Worm (Caenorhabditis elegans) whole organism, young adult: ENCODE results near the gene oac-10.
A peak's percentile ranks its signal among the peaks of the same experiment; 100 is the strongest.

Experiments
- F23B12.7 ChIP-seq: sonication (generic microtip); optimal IDR thresholded peaks from 2 replicates; lab custom pipeline; 2017; ENCODE audit warnings: missing genetic modification characterization, mild to moderate bottlenecking, missing compliant biosample characterization, antibody characterized with exemption, moderate library complexity; ENCODE audit not compliant: insufficient read depth
- F49E8.2 ChIP-seq: sonication (generic microtip); optimal IDR thresholded peaks from 3 replicates; lab custom pipeline; 2017; ENCODE audit warnings: missing genetic modification characterization, mild to moderate bottlenecking, missing compliant biosample characterization, antibody characterized with exemption, moderate library complexity; ENCODE audit not compliant: insufficient read depth
- F52B5.7 ChIP-seq: sonication (generic microtip); optimal IDR thresholded peaks from 2 replicates; lab custom pipeline; 2016; ENCODE audit warnings: mild to moderate bottlenecking, missing genetic modification characterization, missing compliant biosample characterization
- K12H6.12 ChIP-seq: fragments of 200-800 bp; sonication (Bioruptor generic); optimal IDR thresholded peaks from 2 replicates; lab custom pipeline; 2018; ENCODE audit warnings: mild to moderate bottlenecking, missing genetic modification characterization, missing compliant biosample characterization
- T07F8.4 ChIP-seq: sonication (generic microtip); optimal IDR thresholded peaks from 2 replicates; lab custom pipeline; 2016; ENCODE audit warnings: mild to moderate bottlenecking, missing genetic modification characterization, moderate library complexity, missing compliant biosample characterization
- atf-7 ChIP-seq: sonication (generic microtip); optimal IDR thresholded peaks from 2 replicates; lab custom pipeline; 2017; ENCODE audit warnings: mild to moderate bottlenecking, missing genetic modification characterization, missing compliant biosample characterization
- athp-1 ChIP-seq: sonication (generic microtip); optimal IDR thresholded peaks from 2 replicates; lab custom pipeline; 2017; ENCODE audit warnings: mild to moderate bottlenecking, missing genetic modification characterization, missing compliant biosample characterization
- attf-5 ChIP-seq: fragments of 200-800 bp; sonication (Bioruptor generic); optimal IDR thresholded peaks from 2 replicates; lab custom pipeline; 2018; ENCODE audit warnings: mild to moderate bottlenecking, missing genetic modification characterization, missing compliant biosample characterization
- attf-6 ChIP-seq: fragments of 200-800 bp; sonication (Bioruptor generic); IDR thresholded peaks from 2 replicates; pipeline ENCODE4 v1.3.6; 2022; ENCODE audit warnings: missing genetic modification reagents, missing genetic modification characterization, missing compliant biosample characterization
- ccch-3 ChIP-seq: fragments of 200-800 bp; sonication (Bioruptor generic); optimal IDR thresholded peaks from 2 replicates; lab custom pipeline; 2018; ENCODE audit warnings: mild to moderate bottlenecking, missing genetic modification characterization, missing compliant biosample characterization
- ceh-27 ChIP-seq: fragments of 200-800 bp; sonication (Bioruptor generic); optimal IDR thresholded peaks from 2 replicates; lab custom pipeline; 2018; ENCODE audit warnings: mild to moderate bottlenecking, missing genetic modification characterization, moderate library complexity, missing compliant biosample characterization
- ceh-58 ChIP-seq: fragments of 200-800 bp; sonication (Bioruptor generic); IDR thresholded peaks from 2 replicates; pipeline ENCODE4 v1.3.6; 2022; ENCODE audit warnings: missing genetic modification characterization, missing compliant biosample characterization
- dox-1 ChIP-seq: fragments of 200-800 bp; sonication (Bioruptor generic); IDR thresholded peaks from 2 replicates; pipeline ENCODE4 v1.3.6; 2022; ENCODE audit warnings: missing genetic modification reagents, missing genetic modification characterization, missing compliant biosample characterization
- dpl-1 ChIP-seq: fragments of 150-350 bp; optimal IDR thresholded peaks from 2 replicates; lab custom pipeline; 2014; ENCODE audit warnings: missing biosample characterization, missing genetic modification reagents, missing genetic modification characterization
- egl-18 ChIP-seq: fragments of 200-800 bp; sonication (Bioruptor generic); IDR thresholded peaks from 2 replicates; pipeline ENCODE4 v1.3.6; 2022; ENCODE audit warnings: missing genetic modification reagents, missing genetic modification characterization, missing compliant biosample characterization
- egrh-3 ChIP-seq: fragments of 200-800 bp; sonication (Bioruptor generic); IDR thresholded peaks from 2 replicates; pipeline ENCODE4 v1.3.6; 2022; ENCODE audit warnings: missing genetic modification reagents, missing genetic modification characterization, missing compliant biosample characterization
- ekl-4 ChIP-seq: fragments of 200-800 bp; sonication (Bioruptor generic); IDR thresholded peaks from 2 replicates; pipeline ENCODE4 v1.3.6; 2022; ENCODE audit warnings: missing genetic modification reagents, missing genetic modification characterization, missing compliant biosample characterization
- ets-4 ChIP-seq: fragments of 200-800 bp; sonication (Bioruptor generic); optimal IDR thresholded peaks from 2 replicates; lab custom pipeline; 2018; ENCODE audit warnings: mild to moderate bottlenecking, missing genetic modification characterization, missing compliant biosample characterization
- gei-17 ChIP-seq: fragments of 200-800 bp; sonication (Bioruptor generic); optimal IDR thresholded peaks from 2 replicates; lab custom pipeline; 2018; ENCODE audit warnings: mild to moderate bottlenecking, missing genetic modification characterization, missing compliant biosample characterization
- let-607 ChIP-seq, 2 experiments: fragments of 200-800 bp in 1 of 2; sonication (Bioruptor generic) in 1 of 2; sonication (generic microtip) in 1 of 2; optimal IDR thresholded peaks; 2 replicates each; lab custom pipeline; 2016 to 2018; ENCODE audit warnings: mild to moderate bottlenecking in 2 of 2, missing compliant biosample characterization in 2 of 2, missing genetic modification characterization in 2 of 2, moderate library complexity in 2 of 2, missing genotype in 1 of 2
- lin-26 ChIP-seq: fragments of 200-800 bp; sonication (Bioruptor generic); IDR thresholded peaks from 2 replicates; pipeline ENCODE4 v1.3.6; 2022; ENCODE audit warnings: missing genetic modification reagents, missing genetic modification characterization, missing compliant biosample characterization
- lin-35 ChIP-seq, 3 experiments: fragments of 150-350 bp in 2 of 3; sonication (generic microtip) in 1 of 3; optimal IDR thresholded peaks; 2 replicates each; lab custom pipeline; 2014 to 2018; ENCODE audit warnings: missing biosample characterization in 3 of 3, missing genetic modification characterization in 3 of 3, missing genetic modification reagents in 3 of 3
- madf-8 ChIP-seq: fragments of 200-800 bp; sonication (Bioruptor generic); conservative IDR thresholded peaks from 2 replicates; pipeline ENCODE4 v1.3.6; 2022; ENCODE audit warnings: missing genetic modification reagents, missing genetic modification characterization, missing compliant biosample characterization
- mcd-1 ChIP-seq: fragments of 200-800 bp; sonication (Bioruptor generic); IDR thresholded peaks from 2 replicates; pipeline ENCODE4 v1.3.6; 2022; ENCODE audit warnings: missing genetic modification reagents, missing genetic modification characterization, missing compliant biosample characterization
- mxl-1 ChIP-seq: sonication (generic microtip); optimal IDR thresholded peaks from 2 replicates; lab custom pipeline; 2016; ENCODE audit warnings: missing genetic modification characterization, missing compliant biosample characterization
- nfyb-1 ChIP-seq: fragments of 200-800 bp; sonication (Bioruptor generic); IDR thresholded peaks from 2 replicates; pipeline ENCODE4 v1.3.6; 2022; ENCODE audit warnings: missing genetic modification reagents, missing genetic modification characterization, missing compliant biosample characterization
- rec-8 ChIP-seq, 2 experiments: sonication (generic microtip); optimal IDR thresholded peaks; 2 replicates each; lab custom pipeline; 2016; ENCODE audit warnings: mild to moderate bottlenecking in 2 of 2, missing genetic modification characterization in 2 of 2, missing genetic modification reagents in 2 of 2, missing genotype in 2 of 2, missing biosample characterization in 1 of 2, missing compliant biosample characterization in 1 of 2, moderate library complexity in 1 of 2
- sea-2 ChIP-seq: fragments of 200-800 bp; sonication (Bioruptor generic); IDR thresholded peaks from 2 replicates; pipeline ENCODE4 v1.3.6; 2022; ENCODE audit warnings: missing genetic modification characterization, missing compliant biosample characterization
- snpc-1.1 ChIP-seq: sonication (generic microtip); optimal IDR thresholded peaks from 2 replicates; lab custom pipeline; 2017; ENCODE audit warnings: missing genetic modification characterization, mild to moderate bottlenecking, missing compliant biosample characterization, antibody characterized with exemption, moderate library complexity, missing genotype, missing genetic modification reagents; ENCODE audit not compliant: insufficient read depth
- somi-1 ChIP-seq: fragments of 200-800 bp; sonication (Bioruptor generic); optimal IDR thresholded peaks from 2 replicates; lab custom pipeline; 2018; ENCODE audit warnings: mild to moderate bottlenecking, missing genetic modification characterization, missing compliant biosample characterization
- tbp1 ChIP-seq: fragments of 200-800 bp; sonication (Bioruptor generic); optimal IDR thresholded peaks from 2 replicates; lab custom pipeline; 2018; ENCODE audit warnings: mild to moderate bottlenecking, missing genetic modification characterization, missing compliant biosample characterization
- tbx-9 ChIP-seq: sonication (generic microtip); optimal IDR thresholded peaks from 2 replicates; lab custom pipeline; 2016; ENCODE audit warnings: borderline replicate concordance, missing genetic modification characterization, inconsistent platforms, missing compliant biosample characterization
- unc-62 ChIP-seq: fragments of 150-350 bp; optimal IDR thresholded peaks from 2 replicates; lab custom pipeline; 2014; ENCODE audit warnings: missing biosample characterization, missing genetic modification reagents, missing genetic modification characterization
- zfh-2 ChIP-seq: fragments of 200-800 bp; sonication (Bioruptor generic); conservative IDR thresholded peaks from 2 replicates; pipeline ENCODE4 v1.3.6; 2022; ENCODE audit warnings: missing genetic modification reagents, missing genetic modification characterization, missing compliant biosample characterization
- ztf-25 ChIP-seq: fragments of 200-800 bp; sonication (Bioruptor generic); IDR thresholded peaks from 2 replicates; pipeline ENCODE4 v1.3.6; 2022; ENCODE audit warnings: missing genetic modification reagents, missing genetic modification characterization, missing compliant biosample characterization
- ztf-26 ChIP-seq: sonication (generic microtip); optimal IDR thresholded peaks from 2 replicates; lab custom pipeline; 2017; ENCODE audit warnings: missing genetic modification characterization, missing compliant biosample characterization
- ztf-28 ChIP-seq: fragments of 200-800 bp; sonication (Bioruptor generic); IDR thresholded peaks from 2 replicates; pipeline ENCODE4 v1.3.6; 2022; ENCODE audit warnings: missing genetic modification reagents, missing genetic modification characterization, missing compliant biosample characterization
- ztf-3 ChIP-seq: fragments of 200-800 bp; sonication (Bioruptor generic); optimal IDR thresholded peaks from 2 replicates; lab custom pipeline; 2018; ENCODE audit warnings: mild to moderate bottlenecking, missing genetic modification characterization, missing compliant biosample characterization

Gene oac-10

DNA sequence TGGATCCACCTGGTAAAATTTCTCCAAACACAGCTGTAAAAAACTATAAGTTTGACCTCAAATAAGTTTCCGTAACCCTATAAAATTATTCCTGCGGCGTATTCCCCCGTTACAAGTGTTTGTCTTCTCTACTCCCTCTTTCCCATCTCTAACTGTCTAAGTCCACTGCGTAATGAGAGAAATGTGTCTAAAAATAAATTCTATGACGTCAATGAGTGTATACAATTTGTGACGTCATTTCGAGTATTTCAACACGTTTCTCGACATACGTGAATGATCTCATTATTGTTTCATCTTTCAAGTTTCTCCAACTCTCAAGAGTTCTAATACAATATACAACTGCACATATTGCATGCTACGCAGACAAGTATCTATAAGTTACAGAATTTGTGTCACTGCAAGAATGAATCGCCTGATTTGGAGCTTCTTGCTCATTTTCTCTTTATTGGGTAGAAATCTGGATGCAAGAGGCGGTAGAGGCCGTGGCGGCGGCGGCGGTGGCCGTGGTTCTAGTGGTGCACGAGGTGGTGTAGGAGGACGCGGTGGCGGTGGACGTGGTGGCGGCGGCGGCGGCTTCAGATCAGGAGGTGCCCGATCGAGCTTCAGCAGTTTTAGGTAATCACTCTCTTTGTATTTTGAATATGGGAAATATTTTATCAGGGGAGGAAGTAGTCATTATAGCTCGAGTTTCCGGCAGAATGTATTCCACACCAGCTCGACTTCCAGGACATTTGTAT lies 28.2 kb downstream of the oac-10 start, which contains the start of gene F53C3.6:
Gene F53C3.6 (plus strand): TSS at position 385 of the 737 bp plus-strand sequence.
- TF ChIP-seq F49E8.2 (tag; lab: Kevin White, UChicago) (no peak), unc-62 (GFP tag; lab: Kevin White, UChicago) (peak; percentile 16), F52B5.7 (tag; lab: Kevin White, UChicago) (no peak), dox-1 (GFP tag; lab: Robert Waterston, UW) (0 out of 2 replicates have a peak, but pooled peaks have one; percentile 28), lin-26 (GFP tag; lab: Robert Waterston, UW) (0 out of 2 replicates have a peak, but pooled peaks have one; percentile 40), tbp1 (no peak), ztf-28 (GFP tag; lab: Robert Waterston, UW) (no peak), egl-18 (GFP tag; lab: Robert Waterston, UW) (no peak), somi-1 (GFP tag; lab: Kevin White, UChicago) (no peak), attf-5 (GFP tag; lab: Kevin White, UChicago) (peak; percentile 31), ztf-26 (tag; lab: Kevin White, UChicago) (no peak), dpl-1 (GFP tag; lab: Kevin White, UChicago) (no peak), ceh-27 (peak; percentile 31), gei-17 (GFP tag; lab: Kevin White, UChicago) (no peak), atf-7 (tag; lab: Kevin White, UChicago) (peak; percentile 93), nfyb-1 (GFP tag; lab: Robert Waterston, UW) (peak; percentile 64), zfh-2 (peak; percentile 92), lin-35 (GFP tag; optimal IDR thresholded peaks at IDR 0.05; lab: Kevin White, UChicago) (peak in 1 of 3 experiments; percentile 24), egrh-3 (GFP tag; lab: Robert Waterston, UW) (peak; percentile 85)
- TF ChIP-seq, all 124 proteins: peak for 10

DNA sequence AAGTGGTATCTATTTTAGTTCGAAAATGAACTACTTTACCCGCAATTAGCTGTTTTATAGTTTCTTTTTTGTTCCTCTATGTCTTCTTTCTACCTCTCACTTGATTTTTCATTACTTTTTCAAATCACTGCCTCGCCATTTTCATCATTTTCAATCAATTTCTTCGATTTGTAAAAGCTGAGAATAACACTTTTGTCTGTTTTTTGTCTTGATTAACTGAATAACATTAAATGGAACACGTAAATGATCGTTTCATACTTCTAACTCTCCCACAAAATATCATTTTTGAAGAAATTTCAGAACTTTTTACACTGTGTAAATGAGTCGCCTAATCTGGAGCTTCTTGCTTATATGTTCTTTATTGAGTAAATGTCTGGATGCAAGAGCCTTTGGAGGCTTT lies 31.4 kb downstream of the oac-10 start, which contains the start of gene F53C3.4:
Gene F53C3.4 (plus strand): TSS at position 301 of the 400 bp plus-strand sequence.
- no peak for TF ChIP-seq tbx-9 (tag; lab: Kevin White, UChicago)
- TF ChIP-seq ceh-58, result no peak
- no peak for TF ChIP-seq let-607 (tag; optimal IDR thresholded peaks at IDR 0.05; lab: Kevin White, UChicago)
- no peak for TF ChIP-seq ztf-3
- TF ChIP-seq K12H6.12 (tag; lab: Kevin White, UChicago), result no peak
- TF ChIP-seq athp-1 (tag; lab: Kevin White, UChicago), result no peak
- no peak for TF ChIP-seq ets-4
- no peak for TF ChIP-seq snpc-1.1 (tag; lab: Kevin White, UChicago)
- no peak for TF ChIP-seq madf-8 (GFP tag; lab: Robert Waterston, UW)
- no peak for TF ChIP-seq attf-6 (GFP tag; lab: Robert Waterston, UW)
- TF ChIP-seq rec-8 (tag; optimal IDR thresholded peaks at IDR 0.05; lab: Kevin White, UChicago), result no peak
- no peak for TF ChIP-seq ekl-4
- TF ChIP-seq mxl-1 (tag; lab: Kevin White, UChicago), result no peak
- no peak for TF ChIP-seq T07F8.4 (tag; lab: Kevin White, UChicago)
- no peak for TF ChIP-seq mcd-1
- TF ChIP-seq ztf-25 (GFP tag; lab: Robert Waterston, UW), result no peak
- TF ChIP-seq F23B12.7 (tag; lab: Kevin White, UChicago), result no peak
- TF ChIP-seq ccch-3 (GFP tag; lab: Kevin White, UChicago), result no peak
- TF ChIP-seq sea-2 (GFP tag; lab: Robert Waterston, UW), result no peak
- TF ChIP-seq gei-17 (GFP tag; lab: Kevin White, UChicago), result no peak
- TF ChIP-seq, all 124 proteins: peak for 0
